Fruit fly (Drosophila melanogaster) whole organism, adult: ENCODE measurements around the gene Tace.
A peak's percentile ranks its signal among the peaks of the same experiment; 100 is the strongest.

Source experiments
- CG11617 ChIP-seq: fragments of 200-800 bp; sonication (Bioruptor generic); optimal IDR thresholded peaks from 2 replicates; lab custom pipeline; 2017; ENCODE audit warnings: mild to moderate bottlenecking, missing biosample characterization, missing genetic modification reagents, missing genetic modification characterization
- CG12768 ChIP-seq: fragments of 200-800 bp; sonication (Bioruptor generic); optimal IDR thresholded peaks from 2 replicates; lab custom pipeline; 2017; ENCODE audit warnings: missing biosample characterization, missing genetic modification characterization, mild to moderate bottlenecking, moderate library complexity, missing genetic modification reagents
- CG14711 ChIP-seq: fragments of 200-800 bp; sonication (Bioruptor generic); optimal IDR thresholded peaks from 2 replicates; lab custom pipeline; 2018; ENCODE audit warnings: missing biosample characterization, mild to moderate bottlenecking, missing genetic modification characterization, moderate library complexity
- CG1620 ChIP-seq: fragments of 200-800 bp; sonication (Bioruptor generic); optimal IDR thresholded peaks from 2 replicates; lab custom pipeline; 2016; ENCODE audit warnings: missing biosample characterization, missing genetic modification characterization
- CG33017 ChIP-seq: fragments of 200-800 bp; sonication (Bioruptor generic); optimal IDR thresholded peaks from 2 replicates; lab custom pipeline; 2018; ENCODE audit warnings: missing biosample characterization, mild to moderate bottlenecking, missing genetic modification characterization, moderate library complexity
- CG5204 ChIP-seq: fragments of 200-800 bp; sonication (Bioruptor generic); optimal IDR thresholded peaks from 2 replicates; lab custom pipeline; 2016; ENCODE audit warnings: missing biosample characterization, missing genetic modification characterization
- CG7045 ChIP-seq: fragments of 200-800 bp; sonication (Bioruptor generic); optimal IDR thresholded peaks from 2 replicates; lab custom pipeline; 2017; ENCODE audit warnings: missing biosample characterization, mild to moderate bottlenecking, missing genetic modification characterization
- CG7101 ChIP-seq: fragments of 200-800 bp; sonication (Bioruptor generic); optimal IDR thresholded peaks from 2 replicates; lab custom pipeline; 2018; ENCODE audit warnings: missing biosample characterization, mild to moderate bottlenecking, missing genetic modification characterization, moderate library complexity
- Clk ChIP-seq: fragments of 200-800 bp; sonication (Bioruptor generic); optimal IDR thresholded peaks from 2 replicates; lab custom pipeline; 2017; ENCODE audit warnings: missing biosample characterization, missing genetic modification characterization
- Crg-1 ChIP-seq: fragments of 200-800 bp; sonication (Bioruptor generic); optimal IDR thresholded peaks from 2 replicates; lab custom pipeline; 2016; ENCODE audit warnings: missing biosample characterization, missing genetic modification characterization
- Hr96 ChIP-seq: fragments of 200-800 bp; sonication (Bioruptor generic); optimal IDR thresholded peaks from 2 replicates; lab custom pipeline; 2016; ENCODE audit warnings: missing biosample characterization, missing genetic modification characterization
- Mnt ChIP-seq: fragments of 200-800 bp; sonication (Bioruptor generic); optimal IDR thresholded peaks from 2 replicates; lab custom pipeline; 2016; ENCODE audit warnings: missing biosample characterization, mild to moderate bottlenecking, missing genetic modification characterization
- bab1 ChIP-seq: fragments of 200-800 bp; sonication (Bioruptor generic); optimal IDR thresholded peaks from 3 replicates; lab custom pipeline; 2019; ENCODE audit warnings: missing biosample characterization, mild to moderate bottlenecking, missing genetic modification characterization, moderate library complexity
- cic ChIP-seq: fragments of 200-800 bp; sonication (Bioruptor generic); optimal IDR thresholded peaks from 2 replicates; lab custom pipeline; 2017; ENCODE audit warnings: missing biosample characterization, mild to moderate bottlenecking, missing genetic modification characterization, moderate library complexity
- cnc ChIP-seq, 2 experiments: fragments of >200 bp; optimal IDR thresholded peaks; 2 replicates each; lab custom pipeline; 2017
- kay ChIP-seq: fragments of 200-800 bp; sonication (Bioruptor generic); peaks from one replicate; lab custom pipeline; 2016; ENCODE audit warnings: missing biosample characterization, missing genetic modification characterization, borderline replicate concordance
- ovo ChIP-seq: fragments of 200-800 bp; sonication (Bioruptor generic); optimal IDR thresholded peaks from 2 replicates; lab custom pipeline; 2016; ENCODE audit warnings: missing biosample characterization, missing genetic modification characterization
- pad ChIP-seq: fragments of 200-800 bp; sonication (Bioruptor generic); optimal IDR thresholded peaks from 3 replicates; lab custom pipeline; 2017; ENCODE audit warnings: missing biosample characterization, missing genetic modification characterization, mild to moderate bottlenecking, moderate library complexity, missing genetic modification reagents
- tj ChIP-seq: fragments of 200-800 bp; sonication (Bioruptor generic); optimal IDR thresholded peaks from 3 replicates; lab custom pipeline; 2017; ENCODE audit warnings: missing biosample characterization, mild to moderate bottlenecking, missing genetic modification characterization, moderate library complexity
- toe ChIP-seq: fragments of 200-800 bp; sonication (Bioruptor generic); optimal IDR thresholded peaks from 2 replicates; lab custom pipeline; 2016; ENCODE audit warnings: missing biosample characterization, missing genetic modification characterization

Tace gene

DNA sequence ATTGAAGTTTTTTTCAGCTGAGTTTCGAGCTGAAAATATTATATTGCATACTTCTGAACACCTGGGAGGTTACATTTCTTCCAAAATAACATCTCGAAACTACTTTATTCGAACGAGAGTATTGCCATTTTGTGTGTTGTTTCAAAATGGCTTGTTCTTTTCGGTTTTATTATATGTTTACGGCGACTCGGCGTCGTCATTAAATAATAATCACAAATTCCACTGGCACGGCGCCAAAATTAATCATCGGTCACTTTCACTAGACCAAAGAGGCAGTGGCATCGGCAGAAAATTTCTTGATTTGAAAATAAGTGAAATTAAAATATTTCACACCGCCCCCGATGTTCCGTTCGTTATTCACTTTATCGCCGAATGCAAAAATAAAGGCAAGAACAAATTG, 50.1 kb downstream of the Tace start:
- no peak for TF ChIP-seq bab1
- TF ChIP-seq CG11617 (GFP tag; lab: Kevin White, UChicago): no peak
- TF ChIP-seq ovo (GFP tag; lab: Kevin White, UChicago): no peak
- no peak for TF ChIP-seq CG7101 (tag; lab: Kevin White, UChicago)
- TF ChIP-seq CG7045: no peak
- TF ChIP-seq cic (GFP tag; lab: Kevin White, UChicago): no peak
- TF ChIP-seq CG12768 (GFP tag; lab: Kevin White, UChicago): no peak
- no peak for TF ChIP-seq Mnt (GFP tag; lab: Kevin White, UChicago)
- TF ChIP-seq pad (GFP tag; lab: Kevin White, UChicago): no peak
- TF ChIP-seq Crg-1 (GFP tag; lab: Kevin White, UChicago): no peak
- TF ChIP-seq cnc (optimal IDR thresholded peaks at IDR 0.05; lab: Kevin White, UChicago): no peak
- TF ChIP-seq CG1620 (GFP tag; lab: Kevin White, UChicago): no peak
- no peak for TF ChIP-seq Hr96 (GFP tag; lab: Kevin White, UChicago)
- TF ChIP-seq CG14711 (tag; lab: Kevin White, UChicago): no peak
- TF ChIP-seq CG5204 (GFP tag; lab: Kevin White, UChicago): no peak
- TF ChIP-seq toe (GFP tag; lab: Kevin White, UChicago): no peak
- no peak for TF ChIP-seq Clk

DNA sequence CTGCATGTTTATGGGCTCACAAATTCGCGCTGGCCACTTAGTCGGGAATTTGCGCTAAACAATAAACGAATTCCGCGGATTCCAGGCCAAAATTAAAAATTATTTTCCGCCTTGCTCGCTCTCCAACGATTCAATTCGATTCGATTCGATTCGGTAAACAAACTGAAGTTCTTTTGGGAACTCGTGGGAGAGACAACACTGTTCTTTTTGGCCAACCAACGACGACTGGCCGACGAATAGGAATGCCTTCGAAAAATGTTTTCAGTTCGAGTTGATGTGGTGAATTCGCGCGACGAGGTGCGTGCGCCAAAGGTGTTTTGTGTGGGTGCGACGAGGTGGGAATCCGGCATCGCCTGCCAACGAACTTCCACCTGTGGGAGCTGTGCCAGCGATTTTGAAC, 51.6 kb downstream of the Tace start, which contains the start of gene CG15528:
CG15528 (minus strand) TSS at position 180 of the 400 bp plus-strand sequence.
- TF ChIP-seq kay (no peak), CG1620 (GFP tag; lab: Kevin White, UChicago) (no peak), CG11617 (GFP tag; lab: Kevin White, UChicago) (no peak), CG7045 (no peak), CG33017 (tag; lab: Kevin White, UChicago) (no peak), tj (GFP tag; lab: Kevin White, UChicago) (no peak), Crg-1 (GFP tag; lab: Kevin White, UChicago) (no peak), CG12768 (GFP tag; lab: Kevin White, UChicago) (no peak), CG7101 (tag; lab: Kevin White, UChicago) (no peak), CG14711 (tag; lab: Kevin White, UChicago) (no peak), CG5204 (GFP tag; lab: Kevin White, UChicago) (no peak), Clk (no peak), toe (GFP tag; lab: Kevin White, UChicago) (no peak)

DNA sequence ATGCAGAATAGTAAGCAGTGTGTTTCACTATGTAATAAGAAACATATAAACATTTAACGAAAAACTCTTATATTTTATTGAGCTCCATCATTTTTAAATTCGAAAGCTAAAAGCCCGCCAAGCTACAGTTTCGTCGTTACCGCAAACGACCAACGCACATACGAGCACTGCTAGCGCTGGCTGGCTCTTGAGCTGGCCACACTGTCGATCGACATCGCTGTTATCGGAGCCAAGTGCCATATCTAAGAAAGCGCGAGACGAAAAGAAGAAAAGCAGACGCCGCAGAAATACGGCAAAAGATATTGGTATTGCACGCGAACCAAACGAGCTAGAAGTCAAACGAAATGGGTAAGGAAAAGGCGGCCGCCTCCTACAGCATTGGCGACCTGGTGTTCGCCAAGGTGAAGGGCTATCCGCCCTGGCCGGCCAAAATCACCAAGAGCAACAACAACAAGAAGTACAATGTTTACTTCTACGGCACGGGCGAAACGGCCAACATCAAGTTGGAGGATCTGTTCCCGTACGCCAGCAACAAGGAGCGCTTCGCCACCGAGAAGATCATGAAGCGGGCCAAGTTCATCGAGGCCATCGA, 52.2 kb downstream of the Tace start, which contains the start of gene Jasper:
Jasper (plus strand) TSS at position 60 of the 592 bp plus-strand sequence.
- peak; percentile 71 for TF ChIP-seq bab1
- TF ChIP-seq CG7101 (tag; lab: Kevin White, UChicago): peak; percentile 43
- peak; percentile 24 for TF ChIP-seq Mnt (GFP tag; lab: Kevin White, UChicago)
- TF ChIP-seq tj (GFP tag; lab: Kevin White, UChicago): peak; percentile 80
- no peak for TF ChIP-seq Clk
- TF ChIP-seq cic (GFP tag; lab: Kevin White, UChicago): peak; percentile 40
- no peak for TF ChIP-seq CG7045
- TF ChIP-seq CG33017 (tag; lab: Kevin White, UChicago): no peak
- TF ChIP-seq ovo (GFP tag; lab: Kevin White, UChicago): peak; percentile 26
- TF ChIP-seq CG1620 (GFP tag; lab: Kevin White, UChicago): peak; percentile 46
